Fruit fly (Drosophila melanogaster) whole organism, embryonic: ENCODE results near the gene mthl9.

Experiments
- Atf-2 ChIP-seq: fragments of 200-800 bp; sonication (Bioruptor generic); optimal IDR thresholded peaks from 2 replicates; lab custom pipeline; 2016; ENCODE audit warnings: missing biosample characterization, missing genetic modification characterization
- Atf6 ChIP-seq: fragments of 200-800 bp; sonication (Bioruptor generic); IDR thresholded peaks from 2 replicates; pipeline ENCODE4 v1.3.6; 2022; ENCODE audit warnings: missing biosample characterization, missing genetic modification characterization
- CG11093 ChIP-seq: fragments of 200-800 bp; sonication (Bioruptor generic); IDR thresholded peaks from 3 replicates; pipeline ENCODE4 v1.3.6; 2022; ENCODE audit warnings: missing biosample characterization, missing genetic modification characterization
- CG13624 ChIP-seq: fragments of 200-800 bp; sonication (Bioruptor generic); optimal IDR thresholded peaks from 2 replicates; lab custom pipeline; 2016; ENCODE audit warnings: missing biosample characterization, missing genetic modification characterization
- CG17612 ChIP-seq: fragments of 200-800 bp; sonication (Bioruptor generic); IDR thresholded peaks from 2 replicates; pipeline ENCODE4 v1.3.6; 2022; ENCODE audit warnings: missing biosample characterization, missing genetic modification characterization
- CG18476 ChIP-seq: fragments of 200-800 bp; sonication (Bioruptor generic); optimal IDR thresholded peaks from 2 replicates; lab custom pipeline; 2016; ENCODE audit warnings: missing biosample characterization, mild to moderate bottlenecking, missing genetic modification characterization
- CG2712 ChIP-seq: fragments of 200-800 bp; optimal IDR thresholded peaks from 3 replicates; lab custom pipeline; 2019; ENCODE audit warnings: missing biosample characterization, mild to moderate bottlenecking, missing genetic modification characterization, moderate library complexity
- CG3163 ChIP-seq: fragments of 200-800 bp; sonication (Bioruptor generic); optimal IDR thresholded peaks from 3 replicates; lab custom pipeline; 2016; ENCODE audit warnings: missing biosample characterization, missing genetic modification characterization
- CG3838 ChIP-seq: fragments of 200-800 bp; sonication (Bioruptor generic); optimal IDR thresholded peaks from 3 replicates; lab custom pipeline; 2016; ENCODE audit warnings: missing biosample characterization, missing genetic modification characterization
- CG3995 ChIP-seq: fragments of 200-800 bp; sonication (Bioruptor generic); optimal IDR thresholded peaks from 3 replicates; lab custom pipeline; 2016; ENCODE audit warnings: missing biosample characterization, missing genetic modification characterization
- CG43689 ChIP-seq: fragments of 200-800 bp; sonication (Bioruptor generic); IDR thresholded peaks from 2 replicates; pipeline ENCODE4 v1.3.6; 2022; ENCODE audit warnings: missing biosample characterization, missing genetic modification characterization
- CG6654 ChIP-seq: fragments of 200-800 bp; sonication (Bioruptor generic); optimal IDR thresholded peaks from 2 replicates; lab custom pipeline; 2017; ENCODE audit warnings: missing biosample characterization, mild to moderate bottlenecking, missing genetic modification characterization
- CG6813 ChIP-seq: fragments of 200-800 bp; sonication (Bioruptor generic); optimal IDR thresholded peaks from 2 replicates; lab custom pipeline; 2017; ENCODE audit warnings: missing biosample characterization, missing genetic modification characterization, mild to moderate bottlenecking, moderate library complexity, missing genetic modification reagents
- CG7839 ChIP-seq: fragments of 200-800 bp; sonication (Bioruptor generic); optimal IDR thresholded peaks from 3 replicates; lab custom pipeline; 2018; ENCODE audit warnings: missing biosample characterization, mild to moderate bottlenecking, missing genetic modification characterization, moderate library complexity
- CG7928 ChIP-seq: fragments of 200-800 bp; sonication (Bioruptor generic); optimal IDR thresholded peaks from 2 replicates; lab custom pipeline; 2017; ENCODE audit warnings: missing biosample characterization, mild to moderate bottlenecking, missing genetic modification characterization
- CG7987 ChIP-seq: fragments of 200-800 bp; sonication (Bioruptor generic); optimal IDR thresholded peaks from 2 replicates; lab custom pipeline; 2018; ENCODE audit warnings: missing biosample characterization, mild to moderate bottlenecking, missing genetic modification characterization, moderate library complexity
- CG8765 ChIP-seq: fragments of 200-800 bp; sonication (Bioruptor generic); IDR thresholded peaks from 2 replicates; pipeline ENCODE4 v1.3.6; 2022; ENCODE audit warnings: missing biosample characterization, missing genetic modification characterization
- D ChIP-seq, 2 experiments: fragments of 200-800 bp in 1 of 2; fragments of >200 bp in 1 of 2; sonication (Bioruptor generic) in 1 of 2; optimal IDR thresholded peaks; 2 replicates in 1 of 2; 3 replicates in 1 of 2; lab custom pipeline; 2017; ENCODE audit warnings: mild to moderate bottlenecking in 1 of 2, missing biosample characterization in 1 of 2, missing genetic modification characterization in 1 of 2, missing genetic modification reagents in 1 of 2
- Dip3 ChIP-seq: fragments of 200-800 bp; sonication (Bioruptor generic); optimal IDR thresholded peaks from 3 replicates; lab custom pipeline; 2016; ENCODE audit warnings: missing biosample characterization, missing genetic modification characterization
- ERR ChIP-seq: fragments of 200-800 bp; sonication (Bioruptor generic); optimal IDR thresholded peaks from 2 replicates; lab custom pipeline; 2016; ENCODE audit warnings: missing biosample characterization, missing genetic modification characterization
- HLH3B ChIP-seq: fragments of 200-800 bp; sonication (Bioruptor generic); IDR thresholded peaks from 2 replicates; pipeline ENCODE4 v1.3.6; 2022; ENCODE audit warnings: missing biosample characterization, missing genetic modification characterization
- Hr3 ChIP-seq: fragments of 200-800 bp; sonication (Bioruptor generic); optimal IDR thresholded peaks from 3 replicates; lab custom pipeline; 2016; ENCODE audit warnings: missing biosample characterization, missing genetic modification characterization
- Kr ChIP-seq: fragments of 200-800 bp; sonication (Bioruptor generic); optimal IDR thresholded peaks from 2 replicates; lab custom pipeline; 2017; ENCODE audit warnings: missing biosample characterization, mild to moderate bottlenecking, missing genetic modification characterization
- Max ChIP-seq: fragments of 200-800 bp; sonication (Bioruptor generic); optimal IDR thresholded peaks from 2 replicates; lab custom pipeline; 2016; ENCODE audit warnings: missing biosample characterization, mild to moderate bottlenecking, missing genetic modification characterization
- Oli ChIP-seq: fragments of 200-800 bp; sonication (Bioruptor generic); optimal IDR thresholded peaks from 2 replicates; lab custom pipeline; 2018; ENCODE audit warnings: missing biosample characterization, mild to moderate bottlenecking, missing genetic modification characterization, moderate library complexity
- Poxn ChIP-seq: fragments of 200-800 bp; sonication (Bioruptor generic); IDR thresholded peaks from 2 replicates; pipeline ENCODE4 v1.3.6; 2022; ENCODE audit warnings: missing biosample characterization, missing genetic modification characterization
- Six4 ChIP-seq: fragments of 200-800 bp; sonication (Bioruptor generic); optimal IDR thresholded peaks from 2 replicates; lab custom pipeline; 2016; ENCODE audit warnings: missing biosample characterization, missing genetic modification characterization
- ab ChIP-seq: fragments of 200-800 bp; sonication (Bioruptor generic); optimal IDR thresholded peaks from 2 replicates; lab custom pipeline; 2016; ENCODE audit warnings: missing biosample characterization, missing genetic modification characterization
- ac ChIP-seq: fragments of 200-800 bp; sonication (Bioruptor generic); optimal IDR thresholded peaks from 3 replicates; lab custom pipeline; 2017; ENCODE audit warnings: missing biosample characterization, mild to moderate bottlenecking, missing genetic modification characterization
- ara ChIP-seq: fragments of 200-800 bp; sonication (Bioruptor generic); IDR thresholded peaks from 2 replicates; pipeline ENCODE4 v1.3.6; 2022; ENCODE audit warnings: missing biosample characterization, missing genetic modification characterization
- ash1 ChIP-seq: fragments of 200-800 bp; sonication (Bioruptor generic); optimal IDR thresholded peaks from 2 replicates; lab custom pipeline; 2018; ENCODE audit warnings: missing biosample characterization, mild to moderate bottlenecking, missing genetic modification characterization
- bowl ChIP-seq: fragments of 200-800 bp; sonication (Bioruptor generic); IDR thresholded peaks from 2 replicates; pipeline ENCODE4 v1.3.6; 2022; ENCODE audit warnings: missing biosample characterization, missing genetic modification characterization
- dysf ChIP-seq: fragments of 200-800 bp; sonication (Bioruptor generic); IDR thresholded peaks from 3 replicates; pipeline ENCODE4 v1.3.6; 2022; ENCODE audit warnings: missing biosample characterization, missing genetic modification characterization
- ems ChIP-seq: fragments of 200-800 bp; sonication (Bioruptor generic); optimal IDR thresholded peaks from 3 replicates; lab custom pipeline; 2016; ENCODE audit warnings: missing biosample characterization, missing genetic modification characterization
- exex ChIP-seq: fragments of 200-800 bp; sonication (Bioruptor generic); optimal IDR thresholded peaks from 4 replicates; lab custom pipeline; 2018; ENCODE audit warnings: missing biosample characterization, mild to moderate bottlenecking, missing genetic modification characterization, moderate library complexity
- fd64A ChIP-seq: fragments of 200-800 bp; sonication (Bioruptor generic); optimal IDR thresholded peaks from 3 replicates; lab custom pipeline; 2018; ENCODE audit warnings: missing biosample characterization, mild to moderate bottlenecking, missing genetic modification characterization
- gce ChIP-seq: fragments of 200-800 bp; sonication (Bioruptor generic); IDR thresholded peaks from 3 replicates; pipeline ENCODE4 v1.3.6; 2022; ENCODE audit warnings: missing biosample characterization, missing genetic modification characterization
- h ChIP-seq: fragments of >200 bp; optimal IDR thresholded peaks from 2 replicates; lab custom pipeline; 2017
- lab ChIP-seq: fragments of 200-800 bp; sonication (Bioruptor generic); optimal IDR thresholded peaks from 3 replicates; lab custom pipeline; 2017; ENCODE audit warnings: missing biosample characterization, missing genetic modification characterization, mild to moderate bottlenecking, moderate library complexity, missing genetic modification reagents
- lov ChIP-seq, 2 experiments: fragments of 200-800 bp in 1 of 2; fragments of >200 bp in 1 of 2; sonication (Bioruptor generic) in 1 of 2; IDR thresholded peaks in 1 of 2; optimal IDR thresholded peaks in 1 of 2; 2 replicates in 1 of 2; 3 replicates in 1 of 2; pipeline versions ENCODE4 v1.3.6 to Lab custom; 2017 to 2022; ENCODE audit warnings: missing biosample characterization in 1 of 2, missing genetic modification characterization in 1 of 2
- nerfin-2 ChIP-seq: fragments of 200-800 bp; sonication (Bioruptor generic); IDR thresholded peaks from 2 replicates; pipeline ENCODE4 v1.3.6; 2022; ENCODE audit warnings: missing biosample characterization, missing genetic modification characterization; ENCODE audit not compliant: partially characterized antibody
- ranshi ChIP-seq: fragments of 200-800 bp; sonication (Bioruptor generic); IDR thresholded peaks from 2 replicates; pipeline ENCODE4 v1.3.6; 2022; ENCODE audit warnings: missing biosample characterization, missing genetic modification characterization
- schlank ChIP-seq: fragments of 200-800 bp; sonication (Bioruptor generic); optimal IDR thresholded peaks from 2 replicates; lab custom pipeline; 2018; ENCODE audit warnings: missing biosample characterization, mild to moderate bottlenecking, missing genetic modification characterization
- sens ChIP-seq: fragments of 200-800 bp; sonication (Bioruptor generic); peaks from one replicate; lab custom pipeline; 2016; ENCODE audit warnings: missing biosample characterization, missing genetic modification characterization
- sqz ChIP-seq: fragments of 200-800 bp; sonication (Bioruptor generic); optimal IDR thresholded peaks from 3 replicates; lab custom pipeline; 2018; ENCODE audit warnings: missing biosample characterization, mild to moderate bottlenecking, missing genetic modification characterization
- tll ChIP-seq, 2 experiments: fragments of 200-800 bp in 1 of 2; fragments of >200 bp in 1 of 2; sonication (Bioruptor generic) in 1 of 2; optimal IDR thresholded peaks; 2 replicates each; lab custom pipeline; 2017 to 2019; ENCODE audit warnings: missing biosample characterization in 2 of 2, missing genetic modification characterization in 2 of 2, mild to moderate bottlenecking in 1 of 2, moderate library complexity in 1 of 2
- vfl ChIP-seq: fragments of 200-800 bp; sonication (Bioruptor generic); optimal IDR thresholded peaks from 2 replicates; lab custom pipeline; 2016; ENCODE audit warnings: missing biosample characterization, missing genetic modification characterization
- vvl ChIP-seq: fragments of 200-800 bp; sonication (Bioruptor generic); IDR thresholded peaks from 2 replicates; pipeline ENCODE4 v1.3.6; 2022; ENCODE audit warnings: missing biosample characterization, missing genetic modification characterization
- zen2 ChIP-seq: fragments of 200-800 bp; sonication (Bioruptor generic); IDR thresholded peaks from 3 replicates; pipeline ENCODE4 v1.3.6; 2022; ENCODE audit warnings: missing biosample characterization, missing genetic modification characterization; ENCODE audit not compliant: partially characterized antibody

mthl9 gene

dm6 chr3L:319145-320009, 12.7 kb downstream of the mthl9 start, which contains the start of gene fwd (continued):
- TF ChIP-seq HLH3B (GFP tag; lab: Robert Waterston, UW) (no peak), ems (no peak), ERR (GFP tag; lab: Kevin White, UChicago) (peak; percentile 32), Hr3 (GFP tag; lab: Kevin White, UChicago) (no peak), vvl (peak; percentile 45; the same call in 1 of the 2 replicates), CG17612 (GFP tag; lab: Robert Waterston, UW) (no peak), bowl (GFP tag; lab: Robert Waterston, UW) (no peak), CG3163 (GFP tag; lab: Kevin White, UChicago) (peak; percentile 38), sqz (GFP tag; lab: Kevin White, UChicago) (peak; percentile 66), CG8765 (no peak), ara (GFP tag; lab: Robert Waterston, UW) (peak; percentile 36; the same call in 1 of the 2 replicates), dysf (GFP tag; lab: Robert Waterston, UW) (no peak), Dip3 (no peak), CG18476 (no peak), Poxn (GFP tag; lab: Robert Waterston, UW) (no peak), CG6654 (no peak), CG2712 (tag; lab: Kevin White, UChicago) (peak; percentile 41), tll (GFP tag; optimal IDR thresholded peaks at IDR 0.05; lab: Kevin White, UChicago) (peak in 1 of 2 experiments; percentile 58), h (lab: Kevin White, UChicago) (no peak), sens (GFP tag; lab: Kevin White, UChicago) (peak; percentile 87), schlank (peak; percentile 17), Six4 (GFP tag; lab: Kevin White, UChicago) (no peak), CG13624 (peak; percentile 66), lab (GFP tag; lab: Kevin White, UChicago) (no peak), CG7839 (tag; lab: Kevin White, UChicago) (peak; percentile 40), nerfin-2 (no peak), CG7928 (GFP tag; lab: Kevin White, UChicago) (peak; percentile 11), gce (no peak), CG3995 (GFP tag; lab: Kevin White, UChicago) (peak; percentile 30), Kr (GFP tag; lab: Kevin White, UChicago) (no peak), ab (no peak), Atf-2 (GFP tag; lab: Kevin White, UChicago) (no peak), exex (tag; lab: Kevin White, UChicago) (no peak), lov (optimal IDR thresholded peaks at IDR 0.05; lab: Kevin White, UChicago) (no peak), lov (GFP tag; IDR thresholded peaks at IDR 0.05; lab: Robert Waterston, UW) (no peak), CG7987 (GFP tag; lab: Kevin White, UChicago) (peak; percentile 28), zen2 (GFP tag; lab: Robert Waterston, UW) (no peak), vfl (no peak), Oli (tag; lab: Kevin White, UChicago) (no peak), D (optimal IDR thresholded peaks at IDR 0.05; lab: Kevin White, UChicago) (peak; percentile 96), D (GFP tag; optimal IDR thresholded peaks at IDR 0.05; lab: Kevin White, UChicago) (peak; percentile 62), ash1 (GFP tag; lab: Kevin White, UChicago) (no peak), Max (peak; percentile 44), CG6813 (no peak), ac (no peak), CG11093 (no peak), fd64A (peak; percentile 46), ranshi (no peak), Atf6 (GFP tag; lab: Robert Waterston, UW) (peak; percentile 50), CG43689 (GFP tag; lab: Robert Waterston, UW) (no peak), CG3838 (no peak)
